Worm (Caenorhabditis elegans) whole organism, mixed stage, embryonic: ENCODE data around the gene F22E5.21.

ENCODE experiments used
- ceh-39 ChIP-seq: fragments of 150-350 bp; optimal IDR thresholded peaks from 2 replicates; lab custom pipeline; 2014; ENCODE audit warnings: missing biosample characterization, missing genetic modification characterization
- ceh-43 ChIP-seq: fragments of 200-800 bp; sonication (Bioruptor generic); optimal IDR thresholded peaks from 2 replicates; lab custom pipeline; 2018; ENCODE audit warnings: mild to moderate bottlenecking, missing genetic modification characterization, moderate library complexity, missing compliant biosample characterization
- lin-13 ChIP-seq: fragments of 150-350 bp; optimal IDR thresholded peaks from 2 replicates; lab custom pipeline; 2014; ENCODE audit warnings: missing biosample characterization, missing genetic modification characterization
- nhr-12 ChIP-seq: fragments of 150-350 bp; optimal IDR thresholded peaks from 2 replicates; lab custom pipeline; 2014; ENCODE audit warnings: missing biosample characterization, missing genetic modification characterization
- nhr-237 ChIP-seq: fragments of 150-350 bp; optimal IDR thresholded peaks from 2 replicates; lab custom pipeline; 2014; ENCODE audit warnings: missing biosample characterization, missing genetic modification characterization
- nhr-76 ChIP-seq: sonication (generic microtip); optimal IDR thresholded peaks from 2 replicates; lab custom pipeline; 2017; ENCODE audit warnings: missing biosample characterization, missing genetic modification characterization
- unc-120 ChIP-seq: sonication (generic microtip); optimal IDR thresholded peaks from 2 replicates; lab custom pipeline; 2017; ENCODE audit warnings: missing genetic modification characterization, missing compliant biosample characterization; ENCODE audit not compliant: poor library complexity, severe bottlenecking
- unc-62 ChIP-seq: fragments of 150-350 bp; optimal IDR thresholded peaks from 2 replicates; lab custom pipeline; 2014; ENCODE audit warnings: missing biosample characterization, missing genetic modification reagents, missing genetic modification characterization

- TF ChIP-seq ceh-43 (GFP tag; lab: Kevin White, UChicago): no peak
- no peak for TF ChIP-seq nhr-237 (tag; lab: Kevin White, UChicago)
- no peak for TF ChIP-seq nhr-76 (tag; lab: Kevin White, UChicago)
- no peak for TF ChIP-seq ceh-39 (tag; lab: Kevin White, UChicago)
- no peak for TF ChIP-seq unc-120 (tag; lab: Kevin White, UChicago)
- no peak for TF ChIP-seq nhr-12
- TF ChIP-seq lin-13 (tag; lab: Kevin White, UChicago): no peak
- TF ChIP-seq unc-62 (GFP tag; lab: Kevin White, UChicago): no peak
These were observed 803 bp upstream of the F22E5.21 start, which contains the start of gene F22E5.9 for ce11 chrII:2638062-2638461.
